Worm (Caenorhabditis elegans) whole organism, L3 larva: ENCODE data around the gene K09E4.1.

Source experiments
- R02D3.7 ChIP-seq: fragments of 150-350 bp; optimal IDR thresholded peaks from 2 replicates; lab custom pipeline; 2014; ENCODE audit warnings: missing biosample characterization, missing genetic modification characterization
- ZK546.5 ChIP-seq: sonication (generic microtip); optimal IDR thresholded peaks from 2 replicates; lab custom pipeline; 2017; ENCODE audit warnings: missing biosample characterization, missing genetic modification characterization
- aly-2 ChIP-seq: fragments of 150-350 bp; optimal IDR thresholded peaks from 2 replicates; lab custom pipeline; 2014; ENCODE audit warnings: missing biosample characterization, missing genetic modification characterization
- ama-1 ChIP-seq: fragments of 150-350 bp; optimal IDR thresholded peaks from 2 replicates; lab custom pipeline; 2018
- ceh-16 ChIP-seq: sonication (generic microtip); optimal IDR thresholded peaks from 2 replicates; lab custom pipeline; 2017; ENCODE audit warnings: missing biosample characterization, missing genetic modification characterization
- ceh-28 ChIP-seq: fragments of 150-350 bp; optimal IDR thresholded peaks from 2 replicates; lab custom pipeline; 2014; ENCODE audit warnings: missing biosample characterization, missing genetic modification reagents, missing genetic modification characterization
- ceh-82 ChIP-seq: fragments of 150-350 bp; optimal IDR thresholded peaks from 2 replicates; lab custom pipeline; 2014; ENCODE audit warnings: missing biosample characterization, missing genetic modification characterization
- ceh-9 ChIP-seq: sonication (generic microtip); optimal IDR thresholded peaks from 2 replicates; lab custom pipeline; 2018; ENCODE audit warnings: missing biosample characterization, missing genetic modification characterization
- daf-12 ChIP-seq: fragments of 150-350 bp; optimal IDR thresholded peaks from 2 replicates; lab custom pipeline; 2014; ENCODE audit warnings: missing biosample characterization, missing genetic modification reagents, missing genetic modification characterization
- egl-27 ChIP-seq: sonication (generic microtip); optimal IDR thresholded peaks from 4 replicates; lab custom pipeline; 2017; ENCODE audit warnings: missing biosample characterization, missing genetic modification reagents, missing genetic modification characterization
- egl-5 ChIP-seq: fragments of 150-350 bp; optimal IDR thresholded peaks from 2 replicates; lab custom pipeline; 2017; ENCODE audit warnings: missing biosample characterization, missing genetic modification reagents, missing genetic modification characterization, inconsistent platforms
- elt-2 ChIP-seq: sonication (generic microtip); optimal IDR thresholded peaks from 2 replicates; lab custom pipeline; 2016; ENCODE audit warnings: missing genetic modification reagents, mild to moderate bottlenecking, missing genetic modification characterization, missing compliant biosample characterization
- elt-3 ChIP-seq, 3 experiments: fragments of 150-350 bp in 1 of 3; sonication (generic microtip) in 2 of 3; optimal IDR thresholded peaks; 2 replicates in 2 of 3; 4 replicates in 1 of 3; lab custom pipeline; 2014 to 2017; ENCODE audit warnings: missing biosample characterization in 3 of 3, missing genetic modification characterization in 3 of 3
- eor-1 ChIP-seq, 2 experiments: fragments of 150-350 bp; optimal IDR thresholded peaks; 2 replicates each; lab custom pipeline; 2014 to 2018; ENCODE audit warnings: missing biosample characterization in 2 of 2, missing genetic modification characterization in 2 of 2
- fkh-10 ChIP-seq: sonication (generic microtip); optimal IDR thresholded peaks from 2 replicates; lab custom pipeline; 2017; ENCODE audit warnings: missing biosample characterization, missing genetic modification reagents, missing genetic modification characterization
- fkh-2 ChIP-seq: fragments of 150-350 bp; optimal IDR thresholded peaks from 2 replicates; lab custom pipeline; 2014; ENCODE audit warnings: missing biosample characterization, missing genetic modification reagents, missing genetic modification characterization
- fos-1 ChIP-seq: fragments of 150-350 bp; optimal IDR thresholded peaks from 2 replicates; lab custom pipeline; 2014; ENCODE audit warnings: missing biosample characterization, missing genetic modification characterization
- hmg-11 ChIP-seq: sonication (generic microtip); optimal IDR thresholded peaks from 2 replicates; lab custom pipeline; 2016; ENCODE audit warnings: missing genetic modification characterization, missing compliant biosample characterization
- jun-1 ChIP-seq: fragments of 150-350 bp; optimal IDR thresholded peaks from 2 replicates; lab custom pipeline; 2014; ENCODE audit warnings: missing biosample characterization, missing genetic modification reagents, missing genetic modification characterization
- lin-15B ChIP-seq: fragments of 150-350 bp; optimal IDR thresholded peaks from 2 replicates; lab custom pipeline; 2014; ENCODE audit warnings: missing biosample characterization, missing genetic modification characterization
- lin-39 ChIP-seq: fragments of 150-350 bp; optimal IDR thresholded peaks from 2 replicates; lab custom pipeline; 2018; ENCODE audit warnings: missing biosample characterization, missing genetic modification reagents, missing genetic modification characterization
- lsy-12 ChIP-seq: sonication (generic microtip); optimal IDR thresholded peaks from 2 replicates; lab custom pipeline; 2016; ENCODE audit warnings: mild to moderate bottlenecking, missing genetic modification characterization, missing compliant biosample characterization
- mdl-1 ChIP-seq: fragments of 150-350 bp; optimal IDR thresholded peaks from 2 replicates; lab custom pipeline; 2014; ENCODE audit warnings: missing biosample characterization, missing genetic modification characterization
- mml-1 ChIP-seq: fragments of 150-350 bp; sonication (generic microtip); optimal IDR thresholded peaks from 3 replicates; lab custom pipeline; 2014; ENCODE audit warnings: missing biosample characterization, missing genetic modification characterization
- nfya-1 ChIP-seq: sonication (generic microtip); optimal IDR thresholded peaks from 2 replicates; lab custom pipeline; 2017; ENCODE audit warnings: missing genetic modification characterization, mild to moderate bottlenecking, missing compliant biosample characterization, antibody characterized with exemption, moderate library complexity; ENCODE audit not compliant: insufficient read depth
- nhr-11 ChIP-seq: fragments of 150-350 bp; optimal IDR thresholded peaks from 2 replicates; lab custom pipeline; 2014; ENCODE audit warnings: missing biosample characterization, missing genetic modification characterization
- nhr-12 ChIP-seq: fragments of 150-350 bp; optimal IDR thresholded peaks from 2 replicates; lab custom pipeline; 2014; ENCODE audit warnings: missing biosample characterization, missing genetic modification characterization
- nhr-23 ChIP-seq: fragments of 150-350 bp; optimal IDR thresholded peaks from 2 replicates; lab custom pipeline; 2014; ENCODE audit warnings: missing biosample characterization, missing genetic modification reagents, missing genetic modification characterization
- nhr-237 ChIP-seq: fragments of 150-350 bp; optimal IDR thresholded peaks from 2 replicates; lab custom pipeline; 2014; ENCODE audit warnings: missing biosample characterization, missing genetic modification characterization
- nhr-25 ChIP-seq: sonication (generic microtip); optimal IDR thresholded peaks from 2 replicates; lab custom pipeline; 2017; ENCODE audit warnings: missing biosample characterization, missing genetic modification characterization
- nhr-28 ChIP-seq: fragments of 150-350 bp; optimal IDR thresholded peaks from 2 replicates; lab custom pipeline; 2014; ENCODE audit warnings: missing biosample characterization, missing genetic modification characterization
- nhr-43 ChIP-seq: sonication (generic microtip); optimal IDR thresholded peaks from 2 replicates; lab custom pipeline; 2016; ENCODE audit warnings: mild to moderate bottlenecking, missing genetic modification characterization, missing compliant biosample characterization; ENCODE audit not compliant: poor library complexity, severe bottlenecking
- nhr-67 ChIP-seq: fragments of 150-350 bp; optimal IDR thresholded peaks from 2 replicates; lab custom pipeline; 2014; ENCODE audit warnings: missing biosample characterization, missing genetic modification characterization
- nhr-76 ChIP-seq: fragments of 150-350 bp; sonication (generic microtip); optimal IDR thresholded peaks from 5 replicates; lab custom pipeline; 2014; ENCODE audit warnings: missing biosample characterization, missing genetic modification characterization
- nhr-77 ChIP-seq: fragments of 150-350 bp; optimal IDR thresholded peaks from 2 replicates; lab custom pipeline; 2014; ENCODE audit warnings: missing biosample characterization, missing genetic modification characterization
- pha-4 ChIP-seq: fragments of 150-350 bp; optimal IDR thresholded peaks from 2 replicates; lab custom pipeline; 2014; ENCODE audit warnings: missing biosample characterization, missing genetic modification reagents, missing genetic modification characterization
- pqm-1 ChIP-seq: fragments of 150-350 bp; optimal IDR thresholded peaks from 2 replicates; lab custom pipeline; 2017; ENCODE audit warnings: missing biosample characterization, missing genetic modification characterization, inconsistent platforms
- sea-2 ChIP-seq: fragments of 150-350 bp; sonication (generic microtip); optimal IDR thresholded peaks from 4 replicates; lab custom pipeline; 2014; ENCODE audit warnings: missing biosample characterization, missing genetic modification reagents, missing genetic modification characterization
- skn-1 ChIP-seq: fragments of 150-350 bp; optimal IDR thresholded peaks from 2 replicates; lab custom pipeline; 2014; ENCODE audit warnings: missing biosample characterization, missing genetic modification characterization
- snpc-4 ChIP-seq: fragments of 150-350 bp; optimal IDR thresholded peaks from 2 replicates; lab custom pipeline; 2014; ENCODE audit warnings: missing biosample characterization, missing genetic modification characterization
- tbx-2 ChIP-seq: sonication (generic microtip); optimal IDR thresholded peaks from 2 replicates; lab custom pipeline; 2016; ENCODE audit warnings: mild to moderate bottlenecking, missing genetic modification characterization, missing compliant biosample characterization
- unc-39 ChIP-seq: sonication (generic microtip); optimal IDR thresholded peaks from 4 replicates; lab custom pipeline; 2017; ENCODE audit warnings: missing biosample characterization, missing genetic modification characterization
- unc-62 ChIP-seq: fragments of 150-350 bp; sonication (generic microtip); optimal IDR thresholded peaks from 4 replicates; lab custom pipeline; 2014; ENCODE audit warnings: missing biosample characterization, missing genetic modification reagents, missing genetic modification characterization
- zag-1 ChIP-seq: fragments of 150-350 bp; optimal IDR thresholded peaks from 2 replicates; lab custom pipeline; 2014; ENCODE audit warnings: missing biosample characterization, missing genetic modification characterization
- ztf-11 ChIP-seq: fragments of 150-350 bp; optimal IDR thresholded peaks from 2 replicates; lab custom pipeline; 2014; ENCODE audit warnings: missing biosample characterization, missing genetic modification characterization
- ztf-4 ChIP-seq: fragments of 150-350 bp; optimal IDR thresholded peaks from 2 replicates; lab custom pipeline; 2014; ENCODE audit warnings: missing biosample characterization, missing genetic modification characterization

Gene K09E4.1

ce11 chrII:14143838-14144268 is 6.2 kb downstream of the K09E4.1 start, which contains the start of gene W03H9.2:
Gene W03H9.2 (minus strand): TSS chrII:14143869.
- no peak for TF ChIP-seq fos-1 (tag; lab: Kevin White, UChicago)
- TF ChIP-seq daf-12 (tag; lab: Kevin White, UChicago) = no peak
- TF ChIP-seq ceh-16 = no peak
- no peak for TF ChIP-seq ceh-82 (tag; lab: Kevin White, UChicago)
- no peak for TF ChIP-seq nhr-77 (tag; lab: Kevin White, UChicago)
- TF ChIP-seq unc-62 (GFP tag; lab: Kevin White, UChicago) = no peak
- TF ChIP-seq ceh-9 = no peak
- peak; percentile 40 for TF ChIP-seq ceh-28 (tag; lab: Kevin White, UChicago)
- TF ChIP-seq fkh-10 (GFP tag; lab: Kevin White, UChicago) = no peak
- peak; percentile 26 for TF ChIP-seq R02D3.7 (tag; lab: Kevin White, UChicago)
- no peak for TF ChIP-seq mdl-1 (tag; lab: Kevin White, UChicago)
- TF ChIP-seq aly-2 (tag; lab: Kevin White, UChicago) = no peak
- TF ChIP-seq elt-3 (tag; optimal IDR thresholded peaks at IDR 0.05; lab: Kevin White, UChicago) = no peak
- no peak for TF ChIP-seq ztf-4 (tag; lab: Kevin White, UChicago)
- no peak for TF ChIP-seq egl-27 (tag; lab: Kevin White, UChicago)
- TF ChIP-seq ztf-11 (tag; lab: Kevin White, UChicago) = no peak
- no peak for TF ChIP-seq lin-39 (tag; lab: Kevin White, UChicago)
- TF ChIP-seq ZK546.5 = no peak
- no peak for TF ChIP-seq mml-1
- no peak for TF ChIP-seq pqm-1 (tag; lab: Kevin White, UChicago)
- TF ChIP-seq snpc-4 (tag; lab: Kevin White, UChicago) = peak; percentile 5
- TF ChIP-seq nhr-28 = no peak
- peak; percentile 72 for TF ChIP-seq nhr-43 (tag; lab: Kevin White, UChicago)
- TF ChIP-seq fkh-2 (tag; lab: Kevin White, UChicago) = no peak
- no peak for TF ChIP-seq sea-2 (GFP tag; lab: Kevin White, UChicago)
- TF ChIP-seq skn-1 (tag; lab: Kevin White, UChicago) = no peak
- TF ChIP-seq nhr-23 (tag; lab: Kevin White, UChicago) = peak; percentile 45
- TF ChIP-seq eor-1 (tag; optimal IDR thresholded peaks at IDR 0.05; lab: Kevin White, UChicago) = no peak
- TF ChIP-seq zag-1 (tag; lab: Kevin White, UChicago) = no peak
- peak; percentile 26 for TF ChIP-seq elt-2 (tag; lab: Kevin White, UChicago)
- peak; percentile 60 for TF ChIP-seq nfya-1
- no peak for TF ChIP-seq nhr-11 (tag; lab: Kevin White, UChicago)
- peak; percentile 88 for TF ChIP-seq hmg-11
- peak; percentile 42 for TF ChIP-seq pha-4 (tag; lab: Kevin White, UChicago)
- no peak for TF ChIP-seq tbx-2 (tag; lab: Kevin White, UChicago)
- TF ChIP-seq unc-39 (tag; lab: Kevin White, UChicago) = no peak
- no peak for TF ChIP-seq nhr-67
- no peak for TF ChIP-seq egl-5
- TF ChIP-seq lin-15B = peak; percentile 41
- TF ChIP-seq nhr-12 (tag; lab: Kevin White, UChicago) = no peak
- peak; percentile 61 for TF ChIP-seq lsy-12 (tag; lab: Kevin White, UChicago)
- no peak for TF ChIP-seq nhr-76 (tag; lab: Kevin White, UChicago)
- TF ChIP-seq nhr-25 (tag; lab: Kevin White, UChicago) = peak; percentile 39
- no peak for TF ChIP-seq jun-1 (tag; lab: Kevin White, UChicago)
- no peak for TF ChIP-seq ama-1 (lab: Kevin White, UChicago)
- TF ChIP-seq nhr-237 = no peak
- TF ChIP-seq, all 47 proteins: peak for 12

ce11 chrII:14150031-14150430 is 12.4 kb downstream of the K09E4.1 start, which contains the start of gene W03H9.1:
Gene W03H9.1 (minus strand): TSS chrII:14150131.
- TF ChIP-seq skn-1 (tag; lab: Kevin White, UChicago) (no peak), nhr-12 (tag; lab: Kevin White, UChicago) (no peak), unc-62 (GFP tag; lab: Kevin White, UChicago) (no peak), aly-2 (tag; lab: Kevin White, UChicago) (no peak), mml-1 (no peak), zag-1 (tag; lab: Kevin White, UChicago) (no peak), nfya-1 (no peak), hmg-11 (no peak), egl-5 (no peak), nhr-77 (tag; lab: Kevin White, UChicago) (no peak), fos-1 (tag; lab: Kevin White, UChicago) (no peak), mdl-1 (tag; lab: Kevin White, UChicago) (no peak), ceh-28 (tag; lab: Kevin White, UChicago) (no peak), sea-2 (GFP tag; lab: Kevin White, UChicago) (no peak), nhr-11 (tag; lab: Kevin White, UChicago) (no peak), unc-39 (tag; lab: Kevin White, UChicago) (no peak), fkh-2 (tag; lab: Kevin White, UChicago) (no peak), nhr-25 (tag; lab: Kevin White, UChicago) (no peak)
